Fruit fly (Drosophila melanogaster) S2 (cell line): Measurements from ENCODE around the gene Kdm5.

Experiments used
- CG8478 ChIP-seq: fragments of >200 bp; optimal IDR thresholded peaks from 2 replicates; lab custom pipeline; 2018
- CTCF ChIP-seq, 2 experiments: fragments of >200 bp; optimal IDR thresholded peaks; 2 replicates each; lab custom pipeline; 2018

Gene Kdm5

DNA sequence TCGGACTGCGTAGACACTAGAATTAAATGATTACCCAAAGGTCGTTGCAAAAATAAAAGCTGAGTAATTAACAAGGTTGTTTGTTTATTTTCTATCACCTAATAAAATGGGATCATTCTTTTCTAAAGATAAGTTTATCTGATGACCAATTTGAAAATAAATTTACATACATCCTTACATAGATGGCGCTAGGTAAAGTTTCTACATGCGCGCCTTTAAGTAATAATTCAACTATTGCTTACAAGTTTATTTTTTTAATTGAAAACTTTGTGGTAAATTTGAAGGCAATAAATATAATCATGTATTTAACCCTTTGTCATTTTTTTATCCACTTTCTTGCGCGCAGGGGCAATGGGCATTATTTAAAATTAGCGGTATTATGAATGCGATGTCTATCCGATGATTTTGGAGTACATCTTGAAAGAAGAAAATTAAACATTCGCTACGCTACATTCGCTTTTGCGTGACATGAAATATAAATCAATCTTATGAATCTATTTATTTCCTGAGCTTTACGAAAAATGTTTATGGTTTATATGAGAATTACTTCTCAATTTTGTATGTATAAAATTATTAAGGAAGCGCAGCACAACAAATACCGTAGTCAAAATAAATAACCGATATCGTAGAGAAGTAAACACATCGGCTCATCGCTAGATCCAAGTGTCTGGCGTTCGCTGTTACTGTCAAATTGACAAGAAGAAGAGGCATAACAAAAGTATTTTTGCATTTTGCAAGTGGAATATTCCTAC is 50.4 kb downstream of the Kdm5 start, which contains the start of gene CG9044:
Gene CG9044, plus strand, starts transcription at position 676 of the 752 bp plus-strand sequence.
- no peak for TF ChIP-seq CG8478 (lab: Kevin White, UChicago)
- peak; percentile 60 to 81 for TF ChIP-seq CTCF (optimal IDR thresholded peaks at IDR 0.05; lab: Kevin White, UChicago)

- TF ChIP-seq CG8478 (lab: Kevin White, UChicago): no peak
- no peak for TF ChIP-seq CTCF (optimal IDR thresholded peaks at IDR 0.05; lab: Kevin White, UChicago)
Observed at dm6 chr2L:5947504-5947903, 51.8 kb downstream of the Kdm5 start.

DNA sequence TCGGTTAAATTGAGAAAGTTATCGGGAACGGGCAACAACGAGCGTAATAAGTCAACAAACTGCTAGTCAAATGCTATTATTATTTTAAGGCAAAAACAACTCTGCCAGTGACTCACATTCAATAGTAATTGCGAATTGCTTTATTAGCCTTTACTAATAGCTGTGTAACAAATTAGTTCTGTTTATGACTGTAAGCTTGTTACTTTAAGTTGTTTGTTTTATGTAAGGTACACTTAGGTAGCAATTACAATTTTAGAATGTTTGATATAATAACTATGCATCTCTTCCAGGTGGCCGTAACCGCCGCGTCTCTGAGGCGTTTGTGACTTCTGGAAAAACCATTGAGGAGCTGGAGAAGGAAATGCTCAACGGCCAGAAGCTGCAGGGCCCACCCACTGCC is 52.6 kb downstream of the Kdm5 start:
- TF ChIP-seq CG8478 (lab: Kevin White, UChicago): no peak

DNA sequence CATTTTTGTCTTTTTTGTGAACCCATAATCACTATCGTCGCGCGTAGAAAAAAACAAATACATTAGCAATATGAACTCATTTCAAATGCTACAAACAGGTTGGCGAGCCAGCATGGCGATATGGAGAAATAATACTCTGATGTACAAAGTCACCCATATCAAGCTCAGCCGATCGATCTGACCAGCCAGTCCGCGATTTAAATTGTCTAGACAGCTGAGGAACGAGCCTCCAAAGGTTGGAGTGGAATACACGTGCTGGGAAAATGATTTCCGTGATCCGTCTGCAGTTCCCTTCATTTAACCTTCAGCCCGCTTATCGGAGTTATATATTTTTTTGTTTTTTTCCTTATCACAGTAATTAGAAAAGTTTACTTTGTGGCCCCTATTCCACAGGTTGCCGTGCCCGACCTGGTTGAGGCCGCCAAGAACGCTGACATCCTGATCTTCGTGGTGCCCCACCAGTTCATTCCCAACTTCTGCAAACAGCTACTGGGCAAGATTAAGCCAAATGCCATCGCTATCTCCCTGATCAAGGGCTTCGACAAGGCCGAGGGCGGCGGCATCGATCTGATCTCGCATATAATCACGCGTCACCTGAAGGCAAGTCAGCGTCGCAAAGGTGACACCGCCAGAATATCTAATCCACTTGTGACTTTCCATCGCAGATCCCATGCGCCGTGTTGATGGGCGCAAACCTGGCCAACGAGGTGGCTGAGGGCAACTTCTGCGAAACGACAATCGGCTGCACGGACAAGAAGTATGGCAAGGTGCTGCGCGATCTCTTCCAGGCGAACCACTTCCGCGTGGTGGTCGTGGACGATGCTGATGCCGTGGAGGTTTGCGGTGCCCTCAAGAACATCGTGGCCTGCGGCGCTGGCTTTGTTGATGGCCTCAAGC is 53.4 kb downstream of the Kdm5 start:
- no peak for TF ChIP-seq CTCF (optimal IDR thresholded peaks at IDR 0.05; lab: Kevin White, UChicago)
- TF ChIP-seq CG8478 (lab: Kevin White, UChicago): no peak

DNA sequence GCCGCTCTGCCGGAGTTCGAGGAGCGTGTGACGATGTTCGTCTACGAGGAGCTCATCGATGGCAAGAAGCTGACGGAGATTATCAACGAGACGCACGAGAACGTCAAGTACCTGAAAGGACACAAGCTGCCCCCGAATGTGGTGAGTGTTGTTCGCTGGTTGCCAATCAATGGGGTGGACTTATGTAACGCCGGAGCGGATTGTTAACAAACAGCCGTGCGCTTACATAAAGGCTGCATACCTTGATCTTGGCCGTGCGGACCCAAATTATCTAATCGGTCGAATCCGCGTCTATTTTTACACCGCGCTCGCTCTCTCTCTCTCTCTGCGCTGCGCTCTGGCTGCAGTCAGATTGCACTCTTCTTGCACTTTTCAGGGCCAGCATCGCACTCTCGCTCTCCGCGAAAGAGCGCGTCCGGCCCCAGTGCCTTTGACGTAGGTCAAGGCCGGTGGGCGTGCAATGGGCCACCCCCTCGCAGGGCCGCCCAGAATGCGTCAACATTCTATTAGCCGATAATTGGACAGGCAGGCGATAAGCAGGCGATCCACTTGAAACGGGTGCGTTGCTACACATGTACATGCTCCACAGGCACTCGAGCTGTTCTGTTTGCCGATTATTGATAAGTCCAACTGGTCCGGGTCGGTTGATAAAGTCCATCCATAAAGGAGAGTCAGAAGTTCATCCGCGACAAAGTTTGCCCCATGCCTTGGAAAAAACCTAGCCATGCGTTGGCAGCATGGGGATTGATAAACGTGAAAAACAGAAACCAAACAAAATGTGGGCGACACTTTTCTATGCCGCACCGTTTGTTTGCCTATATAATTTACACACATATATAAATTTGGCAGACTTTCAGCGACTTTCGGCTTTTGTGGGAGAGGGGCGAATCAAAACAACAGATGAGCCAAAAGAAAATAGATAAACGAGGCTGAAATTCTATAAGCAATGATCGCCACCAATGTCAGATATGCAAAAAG is 54.7 kb downstream of the Kdm5 start:
- TF ChIP-seq CG8478 (lab: Kevin White, UChicago) (no peak), CTCF (optimal IDR thresholded peaks at IDR 0.05; lab: Kevin White, UChicago) (no peak)

- TF ChIP-seq CTCF (optimal IDR thresholded peaks at IDR 0.05; lab: Kevin White, UChicago): no peak
- TF ChIP-seq CG8478 (lab: Kevin White, UChicago): no peak
Observed at dm6 chr2L:5943229-5944078, 55.8 kb downstream of the Kdm5 start, which contains the start of the genes Sfp26Ad and Gpdh1. Gene Sfp26Ad (minus strand): TSS chr2L:5943304. Gene Gpdh1 (plus strand): TSS chr2L:5943643.
